Worm (Caenorhabditis elegans) whole organism, L1 larva: ENCODE data around the gene C39B5.14.

Experiments used
- ama-1 ChIP-seq: fragments of 150-350 bp; optimal IDR thresholded peaks from 2 replicates; lab custom pipeline; 2014
- ceh-82 ChIP-seq, 3 experiments: fragments of 150-350 bp in 1 of 3; sonication (generic microtip) in 2 of 3; optimal IDR thresholded peaks; 2 replicates each; lab custom pipeline; 2014 to 2017; ENCODE audit warnings: missing biosample characterization in 3 of 3, missing genetic modification characterization in 3 of 3
- isw-1 ChIP-seq: fragments of 200-800 bp; sonication (Bioruptor generic); IDR thresholded peaks from 2 replicates; pipeline ENCODE4 v1.3.6; 2022; ENCODE audit warnings: missing genetic modification characterization, missing compliant biosample characterization
- nhr-12 ChIP-seq: sonication (generic microtip); optimal IDR thresholded peaks from 2 replicates; lab custom pipeline; 2017; ENCODE audit warnings: missing biosample characterization, missing genetic modification characterization
- pag-3 ChIP-seq: sonication (generic microtip); optimal IDR thresholded peaks from 2 replicates; lab custom pipeline; 2017; ENCODE audit warnings: missing genetic modification characterization, mild to moderate bottlenecking, missing compliant biosample characterization, antibody characterized with exemption, borderline replicate concordance; ENCODE audit not compliant: insufficient read depth
- zip-4 ChIP-seq: fragments of 200-800 bp; sonication (Bioruptor generic); optimal IDR thresholded peaks from 2 replicates; lab custom pipeline; 2018; ENCODE audit warnings: mild to moderate bottlenecking, missing genetic modification characterization, moderate library complexity, missing compliant biosample characterization

DNA sequence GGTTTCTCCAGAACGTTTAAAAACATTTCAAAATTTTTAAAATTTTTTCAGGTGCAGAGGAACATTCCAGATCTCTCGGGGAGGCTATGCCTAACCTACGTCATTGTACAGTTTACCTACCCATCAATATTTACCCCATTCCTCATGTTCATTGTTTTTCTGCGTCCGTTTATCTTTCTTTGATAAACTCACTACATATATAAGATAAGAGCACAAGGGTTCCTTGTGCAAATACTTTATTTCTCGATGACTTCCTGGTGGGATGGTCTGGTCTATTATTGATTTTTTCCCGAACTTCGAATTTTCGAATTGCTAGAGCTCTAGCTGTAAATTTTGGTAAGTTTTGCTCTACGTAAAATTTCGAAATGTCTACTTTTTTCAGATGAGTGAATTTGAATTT, 22.2 kb downstream of the C39B5.14 start:
- TF ChIP-seq zip-4 (GFP tag; lab: Kevin White, UChicago) (no peak), isw-1 (GFP tag; lab: Robert Waterston, UW) (no peak), nhr-12 (tag; lab: Kevin White, UChicago) (no peak), ama-1 (no peak), pag-3 (tag; lab: Kevin White, UChicago) (no peak), ceh-82 (tag; optimal IDR thresholded peaks at IDR 0.05; lab: Kevin White, UChicago) (no peak)
